Worm (Caenorhabditis elegans): Measurements from ENCODE around the gene Y45G12B.3.

Y45G12B.3 gene

DNA sequence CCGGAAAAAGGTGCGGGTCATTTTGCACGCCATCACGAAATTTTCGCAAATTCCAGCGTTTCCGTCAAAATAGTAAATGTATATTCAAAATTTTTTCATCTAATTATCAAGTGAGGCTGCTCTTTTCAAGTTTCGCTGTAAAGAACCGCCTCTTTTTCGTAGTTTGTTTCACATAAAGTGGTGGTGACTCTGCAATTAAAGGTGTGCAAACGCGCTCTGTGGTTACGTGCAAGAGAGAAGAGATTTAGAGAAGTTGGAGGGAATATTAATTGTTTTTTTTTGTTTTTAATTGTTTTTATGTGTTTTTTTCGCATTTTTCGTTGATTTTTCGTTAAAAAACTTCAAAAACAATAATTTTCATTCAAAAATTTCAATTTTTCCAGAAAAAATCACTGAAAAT is 23.5 kb downstream of the Y45G12B.3 start, which contains the start of gene W02G9.3 (continued):
- TF ChIP-seq lin-38 (GFP tag; IDR thresholded peaks at IDR 0.05): peak; percentile 97
- TF ChIP-seq fkh-10 (GFP tag; optimal IDR thresholded peaks at IDR 0.05): peak; percentile 75
- TF ChIP-seq fos-1 (tag; optimal IDR thresholded peaks at IDR 0.05): no peak
- peak; percentile 71 for TF ChIP-seq nhr-28 (tag; optimal IDR thresholded peaks at IDR 0.05)
- no peak for TF ChIP-seq Y105C5A.15 (GFP tag; IDR thresholded peaks at IDR 0.05)
- no peak for TF ChIP-seq dmd-8 (GFP tag; IDR thresholded peaks at IDR 0.05)
- peak; percentile 96 for TF ChIP-seq nhr-11 (tag; optimal IDR thresholded peaks at IDR 0.05)
- no peak for TF ChIP-seq daf-8 (GFP tag; IDR thresholded peaks at IDR 0.05)
- TF ChIP-seq nhr-76 (tag; optimal IDR thresholded peaks at IDR 0.05): no peak
- TF ChIP-seq ZK337.2 (GFP tag; IDR thresholded peaks at IDR 0.05): 0 out of 2 replicates have a peak, but pooled peaks have one; percentile 17
- TF ChIP-seq zfp-2 (tag; optimal IDR thresholded peaks at IDR 0.05): no peak
- TF ChIP-seq dpl-1 (GFP tag; optimal IDR thresholded peaks at IDR 0.05): peak; percentile 80

DNA sequence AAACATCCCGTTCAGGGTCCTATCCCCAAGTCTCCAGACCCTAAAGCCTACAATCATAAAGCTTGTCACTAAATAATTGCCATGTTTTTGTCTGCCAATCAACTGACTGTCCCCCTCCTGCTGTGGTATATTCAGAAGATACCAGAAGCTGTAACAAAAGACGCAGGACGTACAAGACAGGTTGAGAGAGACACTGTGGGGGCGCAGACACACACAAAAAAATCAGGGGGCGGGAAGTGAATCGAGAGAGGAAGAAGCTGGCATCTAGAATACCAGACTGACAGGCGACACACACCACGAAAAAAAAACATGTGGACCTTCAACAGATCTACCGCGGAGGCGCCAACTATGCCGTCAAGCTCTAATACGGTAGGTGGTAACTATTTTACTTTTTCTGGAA is 24.9 kb downstream of the Y45G12B.3 start, which contains the start of gene kel-8:
TSS of gene kel-8 (plus strand) at position 301 of the 400 bp plus-strand sequence.
- no peak for TF ChIP-seq Y5F2A.4 (GFP tag; optimal IDR thresholded peaks at IDR 0.05)
- no peak for TF ChIP-seq ceh-62 (tag; optimal IDR thresholded peaks at IDR 0.05)
- no peak for TF ChIP-seq Y105C5A.15 (GFP tag; IDR thresholded peaks at IDR 0.05)
- peak; percentile 45 for TF ChIP-seq hlh-30 (tag; optimal IDR thresholded peaks at IDR 0.05; ENCODE audit: insufficient read depth)
- TF ChIP-seq ZK337.2 (GFP tag; IDR thresholded peaks at IDR 0.05): no peak
- peak; percentile 37 for TF ChIP-seq aha-1 (tag)
- peak; percentile 30 for TF ChIP-seq hlh-11 (tag; optimal IDR thresholded peaks at IDR 0.05)
- no peak for TF ChIP-seq nhr-48 (tag; optimal IDR thresholded peaks at IDR 0.05)
- TF ChIP-seq spr-1 (tag; optimal IDR thresholded peaks at IDR 0.05): no peak
- TF ChIP-seq dve-1 (tag; optimal IDR thresholded peaks at IDR 0.05; ENCODE audit: insufficient read depth): no peak

DNA sequence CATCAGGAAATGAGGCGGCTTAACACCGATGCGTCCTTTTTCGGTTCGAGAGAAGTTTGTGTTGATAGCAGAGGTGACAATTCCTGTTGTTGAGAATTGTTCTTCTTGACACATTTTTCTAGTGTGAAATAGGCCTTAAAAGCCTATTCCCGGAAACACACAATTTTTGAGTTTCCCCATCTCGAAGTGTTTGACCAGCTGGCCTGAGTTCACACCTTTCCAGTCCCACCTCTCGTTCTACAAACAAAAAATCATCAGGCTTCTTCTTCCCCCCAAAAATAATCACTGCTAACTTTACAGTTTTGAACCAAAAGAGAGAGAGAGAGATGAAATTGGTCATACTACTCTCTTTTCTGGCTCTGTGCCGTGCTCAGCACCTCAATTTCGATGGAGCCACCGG is 29.5 kb downstream of the Y45G12B.3 start, which contains the start of gene W02G9.4:
TSS of gene W02G9.4 (plus strand) at position 301 of the 400 bp plus-strand sequence.
- no peak for TF ChIP-seq ztf-11 (tag; optimal IDR thresholded peaks at IDR 0.05)

DNA sequence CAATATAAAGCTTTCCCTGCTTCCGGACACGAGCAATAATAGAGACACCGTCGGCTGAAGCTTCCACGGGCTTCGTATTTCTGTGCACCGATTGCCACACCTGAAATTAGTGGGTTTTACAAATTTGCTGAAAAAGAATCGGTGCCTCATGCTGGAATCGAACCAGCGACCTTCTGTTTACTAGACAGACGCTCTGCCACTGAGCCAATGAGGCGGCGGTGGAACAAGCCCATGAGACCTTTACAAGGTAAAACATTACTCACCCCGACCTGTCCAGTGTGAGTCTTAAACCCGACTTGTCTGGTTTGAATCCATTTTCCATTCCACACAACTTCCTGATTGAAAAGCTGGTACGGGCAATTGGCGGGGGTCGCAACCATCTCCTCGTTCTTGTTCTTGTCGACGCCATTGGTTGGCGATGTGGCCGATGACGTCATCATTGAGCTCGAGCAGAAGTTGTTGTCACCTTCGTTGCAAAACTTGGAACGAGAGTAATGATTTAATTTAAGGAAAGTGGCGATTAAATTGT is 31.5 kb downstream of the Y45G12B.3 start, which contains the start of gene ndx-2:
TSS of gene ndx-2 (minus strand) at position 479 of the 529 bp plus-strand sequence.
- TF ChIP-seq fkh-10 (GFP tag; optimal IDR thresholded peaks at IDR 0.05) (no peak), nhr-237 (tag; optimal IDR thresholded peaks at IDR 0.05) (no peak), F26F4.8 (GFP tag; conservative IDR thresholded peaks at IDR 0.05) (peak; percentile 90), lin-39 (tag; optimal IDR thresholded peaks at IDR 0.05) (no peak), saeg-2 (GFP tag; IDR thresholded peaks at IDR 0.05) (no peak), mxl-2 (GFP tag; conservative IDR thresholded peaks at IDR 0.05) (0 out of 2 replicates have a peak, but pooled peaks have one; percentile 20), zip-11 (GFP tag; IDR thresholded peaks at IDR 0.05) (no peak), F44E2.7 (GFP tag; IDR thresholded peaks at IDR 0.05) (peak; percentile 69; the same call in 1 of the 2 replicates), aha-1 (tag) (no peak), egl-43 (GFP tag; IDR thresholded peaks at IDR 0.05) (peak; percentile 90), unc-62 (GFP tag; optimal IDR thresholded peaks at IDR 0.05 in 1 of 2) (no peak), unc-62 (tag; optimal IDR thresholded peaks at IDR 0.05) (no peak), Y48G9A.11 (GFP tag; IDR thresholded peaks at IDR 0.05) (peak; percentile 72), snpc-1.2 (GFP tag; IDR thresholded peaks at IDR 0.05) (peak; percentile 79), Y105C5A.15 (GFP tag; IDR thresholded peaks at IDR 0.05) (0 out of 2 replicates have a peak, but pooled peaks have one; percentile 47), ceh-44 (GFP tag; IDR thresholded peaks at IDR 0.05) (no peak), mes-2 (tag; optimal IDR thresholded peaks at IDR 0.05; ENCODE audit: poor library complexity, severe bottlenecking) (peak; percentile 70), lir-3 (tag; optimal IDR thresholded peaks at IDR 0.05) (no peak), nhr-6 (tag; optimal IDR thresholded peaks at IDR 0.05) (no peak), madf-5 (GFP tag; IDR thresholded peaks at IDR 0.05) (peak; percentile 51 to 83; a peak in 3 of 4 replicates), R02D3.7 (tag; optimal IDR thresholded peaks at IDR 0.05) (no peak), zip-2 (tag; optimal IDR thresholded peaks at IDR 0.05) (no peak), arid-1 (GFP tag; conservative IDR thresholded peaks at IDR 0.05) (peak; percentile 54; the same call in 1 of the 2 replicates), rbr-2 (tag; optimal IDR thresholded peaks at IDR 0.05) (peak; percentile 9), mdl-1 (tag; optimal IDR thresholded peaks at IDR 0.05) (no peak), hmg-1.1 (GFP tag; IDR thresholded peaks at IDR 0.05) (no peak), pha-4 (GFP tag; IDR thresholded peaks at IDR 0.05) (peak; percentile 85), pha-4 (tag; optimal IDR thresholded peaks at IDR 0.05) (no peak), dmd-8 (GFP tag; IDR thresholded peaks at IDR 0.05) (peak; percentile 79; the same call in 1 of the 2 replicates)
